Fruit fly (Drosophila melanogaster): ENCODE data around the gene CG31029.
A peak's percentile ranks its signal among the peaks of the same experiment; 100 is the strongest.

CG31029 gene

dm6 chr3R:30134063-30135047, 2.2 kb upstream of the CG31029 start, which contains the start of gene Tpi:
Gene Tpi, minus strand, starts transcription at chr3R:30134599.
- TF ChIP-seq Dfd (GFP tag; optimal IDR thresholded peaks at IDR 0.05) (no peak), Hnf4 (GFP tag; optimal IDR thresholded peaks at IDR 0.05) (no peak), lola (GFP tag; optimal IDR thresholded peaks at IDR 0.05) (no peak), fru (GFP tag; optimal IDR thresholded peaks at IDR 0.05) (peak; percentile 60), usp (GFP tag; optimal IDR thresholded peaks at IDR 0.05) (no peak), Rel (GFP tag; optimal IDR thresholded peaks at IDR 0.05) (no peak), Rel (tag; optimal IDR thresholded peaks at IDR 0.05) (no peak), psq (GFP tag; optimal IDR thresholded peaks at IDR 0.05) (peak; percentile 58), sv (GFP tag; optimal IDR thresholded peaks at IDR 0.05) (no peak), Mio (GFP tag; optimal IDR thresholded peaks at IDR 0.05) (no peak), Jra (GFP tag; optimal IDR thresholded peaks at IDR 0.05) (no peak), pan (optimal IDR thresholded peaks at IDR 0.05) (no peak), brk (GFP tag; optimal IDR thresholded peaks at IDR 0.05) (no peak), CG32264 (GFP tag; optimal IDR thresholded peaks at IDR 0.05) (no peak), Abd-B (GFP tag; optimal IDR thresholded peaks at IDR 0.05) (no peak), Sp1 (GFP tag; optimal IDR thresholded peaks at IDR 0.05) (no peak), GATAd (GFP tag; optimal IDR thresholded peaks at IDR 0.05) (no peak), Myc (optimal IDR thresholded peaks at IDR 0.05) (peak; percentile 84), br (GFP tag; optimal IDR thresholded peaks at IDR 0.05) (peak; percentile 65), ey (GFP tag; optimal IDR thresholded peaks at IDR 0.05) (peak; percentile 52), tai (GFP tag; optimal IDR thresholded peaks at IDR 0.05) (no peak), Hr78 (GFP tag; optimal IDR thresholded peaks at IDR 0.05) (no peak), N (GFP tag; optimal IDR thresholded peaks at IDR 0.05) (no peak), dsf (GFP tag; optimal IDR thresholded peaks at IDR 0.05; ENCODE audit: borderline replicate concordance) (no peak), rgr (GFP tag; optimal IDR thresholded peaks at IDR 0.05) (peak; percentile 66), CrebA (GFP tag; optimal IDR thresholded peaks at IDR 0.05; ENCODE audit: borderline replicate concordance) (no peak), Hr83 (GFP tag; optimal IDR thresholded peaks at IDR 0.05; ENCODE audit: poor library complexity, severe bottlenecking) (peak; percentile 29), jim (GFP tag; optimal IDR thresholded peaks at IDR 0.05) (no peak), HLH106 (tag; optimal IDR thresholded peaks at IDR 0.05) (no peak), Vsx2 (GFP tag; optimal IDR thresholded peaks at IDR 0.05; ENCODE audit: partially characterized antibody) (no peak), dl (GFP tag; optimal IDR thresholded peaks at IDR 0.05; ENCODE audit: insufficient read depth in 1 of 2, partially characterized antibody in 2 of 2) (no peak), h (GFP tag; optimal IDR thresholded peaks at IDR 0.05) (no peak), foxo (GFP tag; optimal IDR thresholded peaks at IDR 0.05) (peak in 1 of 2 experiments; percentile 58), sage (GFP tag; optimal IDR thresholded peaks at IDR 0.05) (no peak), woc (GFP tag; optimal IDR thresholded peaks at IDR 0.05) (no peak), OdsH (GFP tag; optimal IDR thresholded peaks at IDR 0.05) (peak; percentile 53), Dif (GFP tag; optimal IDR thresholded peaks at IDR 0.05; ENCODE audit: partially characterized antibody) (no peak), CG9705 (GFP tag; optimal IDR thresholded peaks at IDR 0.05) (no peak), dmrt93B (GFP tag; optimal IDR thresholded peaks at IDR 0.05) (no peak)

dm6 chr3R:30129019-30129418, 3.2 kb downstream of the CG31029 start, which contains the start of gene Ppi1:
Gene Ppi1, minus strand, starts transcription at chr3R:30129119.
- TF ChIP-seq Mio (GFP tag; optimal IDR thresholded peaks at IDR 0.05) (no peak), HLH106 (tag; optimal IDR thresholded peaks at IDR 0.05) (no peak), N (GFP tag; optimal IDR thresholded peaks at IDR 0.05) (no peak), tai (GFP tag; optimal IDR thresholded peaks at IDR 0.05) (no peak), Sp1 (GFP tag; optimal IDR thresholded peaks at IDR 0.05) (no peak), CG32264 (GFP tag; optimal IDR thresholded peaks at IDR 0.05) (no peak), CG9705 (GFP tag; optimal IDR thresholded peaks at IDR 0.05) (no peak), sv (GFP tag; optimal IDR thresholded peaks at IDR 0.05) (no peak), sage (GFP tag; optimal IDR thresholded peaks at IDR 0.05) (no peak), pan (optimal IDR thresholded peaks at IDR 0.05) (no peak), Rel (GFP tag; optimal IDR thresholded peaks at IDR 0.05) (no peak), Rel (tag; optimal IDR thresholded peaks at IDR 0.05) (no peak), jim (GFP tag; optimal IDR thresholded peaks at IDR 0.05) (no peak), Vsx2 (GFP tag; optimal IDR thresholded peaks at IDR 0.05; ENCODE audit: partially characterized antibody) (no peak), woc (GFP tag; optimal IDR thresholded peaks at IDR 0.05) (no peak), Hr78 (GFP tag; optimal IDR thresholded peaks at IDR 0.05) (no peak), usp (GFP tag; optimal IDR thresholded peaks at IDR 0.05) (no peak), psq (GFP tag; optimal IDR thresholded peaks at IDR 0.05) (no peak)
